Worm (Caenorhabditis elegans) whole organism, young adult: Measurements from ENCODE around the gene M117.3.
A peak's percentile ranks its signal among the peaks of the same experiment; 100 is the strongest.

Experiments
- B0261.1 ChIP-seq: sonication (generic microtip); optimal IDR thresholded peaks from 2 replicates; lab custom pipeline; 2016; ENCODE audit warnings: mild to moderate bottlenecking, missing genetic modification characterization, moderate library complexity, missing compliant biosample characterization
- B0336.3 ChIP-seq: fragments of 200-800 bp; sonication (Bioruptor generic); IDR thresholded peaks from 2 replicates; pipeline ENCODE4 v1.3.6; 2022; ENCODE audit warnings: missing genetic modification characterization, missing compliant biosample characterization
- D2030.7 ChIP-seq: fragments of 200-800 bp; sonication (Bioruptor generic); IDR thresholded peaks from 2 replicates; pipeline ENCODE4 v1.3.6; 2022; ENCODE audit warnings: missing genetic modification reagents, missing genetic modification characterization, missing compliant biosample characterization
- F37B4.10 ChIP-seq: fragments of 200-800 bp; sonication (Bioruptor generic); IDR thresholded peaks from 2 replicates; pipeline ENCODE4 v1.3.6; 2022; ENCODE audit warnings: missing genetic modification characterization, missing compliant biosample characterization
- F39B2.1 ChIP-seq: fragments of 200-800 bp; sonication (Bioruptor generic); IDR thresholded peaks from 2 replicates; pipeline ENCODE4 v1.3.6; 2022; ENCODE audit warnings: missing genetic modification reagents, missing genetic modification characterization, missing compliant biosample characterization
- F49E8.2 ChIP-seq: sonication (generic microtip); optimal IDR thresholded peaks from 3 replicates; lab custom pipeline; 2017; ENCODE audit warnings: missing genetic modification characterization, mild to moderate bottlenecking, missing compliant biosample characterization, antibody characterized with exemption, moderate library complexity; ENCODE audit not compliant: insufficient read depth
- F57C9.4 ChIP-seq: sonication (generic microtip); optimal IDR thresholded peaks from 2 replicates; lab custom pipeline; 2017; ENCODE audit warnings: mild to moderate bottlenecking, missing genetic modification characterization, missing compliant biosample characterization
- T07F8.4 ChIP-seq: sonication (generic microtip); optimal IDR thresholded peaks from 2 replicates; lab custom pipeline; 2016; ENCODE audit warnings: mild to moderate bottlenecking, missing genetic modification characterization, moderate library complexity, missing compliant biosample characterization
- T26A5.8 ChIP-seq: sonication (generic microtip); optimal IDR thresholded peaks from 2 replicates; lab custom pipeline; 2016; ENCODE audit warnings: missing genetic modification characterization, missing compliant biosample characterization
- Y67H2A.10 ChIP-seq: fragments of 200-800 bp; sonication (Bioruptor generic); conservative IDR thresholded peaks from 2 replicates; pipeline ENCODE4 v1.3.6; 2022; ENCODE audit warnings: missing genetic modification reagents, missing genetic modification characterization, missing compliant biosample characterization
- Y95B8A.8 ChIP-seq: fragments of 200-800 bp; sonication (Bioruptor generic); IDR thresholded peaks from 2 replicates; pipeline ENCODE4 v1.3.6; 2022; ENCODE audit warnings: missing genetic modification reagents, missing genetic modification characterization, missing compliant biosample characterization
- attf-6 ChIP-seq: fragments of 200-800 bp; sonication (Bioruptor generic); IDR thresholded peaks from 2 replicates; pipeline ENCODE4 v1.3.6; 2022; ENCODE audit warnings: missing genetic modification reagents, missing genetic modification characterization, missing compliant biosample characterization
- bed-2 ChIP-seq: fragments of 200-800 bp; sonication (Bioruptor generic); IDR thresholded peaks from 2 replicates; pipeline ENCODE4 v1.3.6; 2022; ENCODE audit warnings: missing genetic modification reagents, missing genetic modification characterization, missing compliant biosample characterization
- ccch-3 ChIP-seq: fragments of 200-800 bp; sonication (Bioruptor generic); optimal IDR thresholded peaks from 2 replicates; lab custom pipeline; 2018; ENCODE audit warnings: mild to moderate bottlenecking, missing genetic modification characterization, missing compliant biosample characterization
- ceh-27 ChIP-seq: fragments of 200-800 bp; sonication (Bioruptor generic); optimal IDR thresholded peaks from 2 replicates; lab custom pipeline; 2018; ENCODE audit warnings: mild to moderate bottlenecking, missing genetic modification characterization, moderate library complexity, missing compliant biosample characterization
- ceh-58 ChIP-seq: fragments of 200-800 bp; sonication (Bioruptor generic); IDR thresholded peaks from 2 replicates; pipeline ENCODE4 v1.3.6; 2022; ENCODE audit warnings: missing genetic modification characterization, missing compliant biosample characterization
- chd-7 ChIP-seq: sonication (generic microtip); optimal IDR thresholded peaks from 2 replicates; lab custom pipeline; 2016; ENCODE audit warnings: mild to moderate bottlenecking, missing genetic modification characterization, moderate library complexity, missing compliant biosample characterization
- dox-1 ChIP-seq: fragments of 200-800 bp; sonication (Bioruptor generic); IDR thresholded peaks from 2 replicates; pipeline ENCODE4 v1.3.6; 2022; ENCODE audit warnings: missing genetic modification reagents, missing genetic modification characterization, missing compliant biosample characterization
- dpff-1 ChIP-seq: sonication (generic microtip); optimal IDR thresholded peaks from 2 replicates; lab custom pipeline; 2017; ENCODE audit warnings: mild to moderate bottlenecking, missing genetic modification characterization, missing compliant biosample characterization
- efl-1 ChIP-seq: fragments of 150-350 bp; optimal IDR thresholded peaks from 2 replicates; lab custom pipeline; 2014; ENCODE audit warnings: missing biosample characterization, missing genetic modification reagents, missing genetic modification characterization
- egl-18 ChIP-seq: fragments of 200-800 bp; sonication (Bioruptor generic); IDR thresholded peaks from 2 replicates; pipeline ENCODE4 v1.3.6; 2022; ENCODE audit warnings: missing genetic modification reagents, missing genetic modification characterization, missing compliant biosample characterization
- ekl-4 ChIP-seq: fragments of 200-800 bp; sonication (Bioruptor generic); IDR thresholded peaks from 2 replicates; pipeline ENCODE4 v1.3.6; 2022; ENCODE audit warnings: missing genetic modification reagents, missing genetic modification characterization, missing compliant biosample characterization
- fkh-3 ChIP-seq: sonication (generic microtip); optimal IDR thresholded peaks from 2 replicates; lab custom pipeline; 2016; ENCODE audit warnings: mild to moderate bottlenecking, missing genetic modification characterization, missing compliant biosample characterization
- hlh-12 ChIP-seq: sonication (generic microtip); optimal IDR thresholded peaks from 2 replicates; lab custom pipeline; 2016; ENCODE audit warnings: missing genetic modification characterization, missing compliant biosample characterization
- hlh-26 ChIP-seq: fragments of 200-800 bp; sonication (Bioruptor generic); conservative IDR thresholded peaks from 2 replicates; pipeline ENCODE4 v1.3.6; 2022; ENCODE audit warnings: missing genetic modification reagents, missing genetic modification characterization, missing compliant biosample characterization
- hmg-1.2 ChIP-seq: fragments of 200-800 bp; sonication (Bioruptor generic); IDR thresholded peaks from 2 replicates; pipeline ENCODE4 v1.3.6; 2022; ENCODE audit warnings: missing genetic modification reagents, missing genetic modification characterization, missing compliant biosample characterization
- lin-26 ChIP-seq: fragments of 200-800 bp; sonication (Bioruptor generic); IDR thresholded peaks from 2 replicates; pipeline ENCODE4 v1.3.6; 2022; ENCODE audit warnings: missing genetic modification reagents, missing genetic modification characterization, missing compliant biosample characterization
- lin-40 ChIP-seq: sonication (generic microtip); optimal IDR thresholded peaks from 2 replicates; lab custom pipeline; 2016; ENCODE audit warnings: missing genetic modification characterization, mild to moderate bottlenecking, missing compliant biosample characterization, missing genotype, missing genetic modification reagents
- lin-54 ChIP-seq: fragments of 200-800 bp; sonication (Bioruptor generic); optimal IDR thresholded peaks from 2 replicates; lab custom pipeline; 2018; ENCODE audit warnings: mild to moderate bottlenecking, missing genetic modification characterization, missing compliant biosample characterization
- lir-1 ChIP-seq: fragments of 200-800 bp; sonication (Bioruptor generic); conservative IDR thresholded peaks from 2 replicates; pipeline ENCODE4 v1.3.6; 2022; ENCODE audit warnings: missing genetic modification reagents, missing genetic modification characterization, missing compliant biosample characterization
- lsl-1 ChIP-seq: fragments of 200-800 bp; sonication (Bioruptor generic); optimal IDR thresholded peaks from 2 replicates; lab custom pipeline; 2018; ENCODE audit warnings: mild to moderate bottlenecking, missing genetic modification characterization, moderate library complexity, missing compliant biosample characterization
- madf-10 ChIP-seq: sonication (generic microtip); optimal IDR thresholded peaks from 2 replicates; lab custom pipeline; 2016; ENCODE audit warnings: mild to moderate bottlenecking, missing genetic modification characterization, missing compliant biosample characterization
- madf-8 ChIP-seq: fragments of 200-800 bp; sonication (Bioruptor generic); conservative IDR thresholded peaks from 2 replicates; pipeline ENCODE4 v1.3.6; 2022; ENCODE audit warnings: missing genetic modification reagents, missing genetic modification characterization, missing compliant biosample characterization
- mes-4 ChIP-seq: sonication (generic microtip); optimal IDR thresholded peaks from 2 replicates; lab custom pipeline; 2016; ENCODE audit warnings: missing genotype, missing genetic modification characterization, missing compliant biosample characterization
- mxl-1 ChIP-seq: sonication (generic microtip); optimal IDR thresholded peaks from 2 replicates; lab custom pipeline; 2016; ENCODE audit warnings: missing genetic modification characterization, missing compliant biosample characterization
- nfya-2 ChIP-seq: fragments of 200-800 bp; sonication (Bioruptor generic); IDR thresholded peaks from 2 replicates; pipeline ENCODE4 v1.3.6; 2022; ENCODE audit warnings: missing genetic modification reagents, missing genetic modification characterization, missing compliant biosample characterization
- nfyb-1 ChIP-seq: fragments of 200-800 bp; sonication (Bioruptor generic); IDR thresholded peaks from 2 replicates; pipeline ENCODE4 v1.3.6; 2022; ENCODE audit warnings: missing genetic modification reagents, missing genetic modification characterization, missing compliant biosample characterization
- nhr-179 ChIP-seq: sonication (generic microtip); optimal IDR thresholded peaks from 2 replicates; lab custom pipeline; 2016; ENCODE audit warnings: mild to moderate bottlenecking, missing genetic modification characterization, missing compliant biosample characterization
- nhr-80 ChIP-seq: sonication (generic microtip); optimal IDR thresholded peaks from 2 replicates; lab custom pipeline; 2016; ENCODE audit warnings: missing genetic modification characterization, missing compliant biosample characterization
- snpc-1.3 ChIP-seq: sonication (generic microtip); optimal IDR thresholded peaks from 2 replicates; lab custom pipeline; 2017; ENCODE audit warnings: missing genetic modification characterization, mild to moderate bottlenecking, missing compliant biosample characterization, antibody characterized with exemption, moderate library complexity, missing genotype, missing genetic modification reagents; ENCODE audit not compliant: insufficient read depth
- snpc-4 ChIP-seq, 5 experiments: fragments of 150-350 bp in 1 of 5; sonication (generic microtip) in 4 of 5; optimal IDR thresholded peaks; 2 replicates each; lab custom pipeline; 2014 to 2018; ENCODE audit warnings: missing genetic modification characterization in 5 of 5, missing biosample characterization in 3 of 5, antibody characterized with exemption in 2 of 5, mild to moderate bottlenecking in 2 of 5, missing compliant biosample characterization in 2 of 5, missing genotype in 2 of 5, moderate library complexity in 2 of 5, missing genetic modification reagents in 1 of 5
- unc-62 ChIP-seq: fragments of 150-350 bp; optimal IDR thresholded peaks from 2 replicates; lab custom pipeline; 2014; ENCODE audit warnings: missing biosample characterization, missing genetic modification reagents, missing genetic modification characterization
- xnd-1 ChIP-seq: sonication (generic microtip); optimal IDR thresholded peaks from 2 replicates; lab custom pipeline; 2016; ENCODE audit warnings: missing genotype, missing genetic modification reagents, missing genetic modification characterization, missing compliant biosample characterization
- zfh-2 ChIP-seq: fragments of 200-800 bp; sonication (Bioruptor generic); conservative IDR thresholded peaks from 2 replicates; pipeline ENCODE4 v1.3.6; 2022; ENCODE audit warnings: missing genetic modification reagents, missing genetic modification characterization, missing compliant biosample characterization
- ztf-26 ChIP-seq: sonication (generic microtip); optimal IDR thresholded peaks from 2 replicates; lab custom pipeline; 2017; ENCODE audit warnings: missing genetic modification characterization, missing compliant biosample characterization
- ztf-6 ChIP-seq: fragments of 200-800 bp; sonication (Bioruptor generic); IDR thresholded peaks from 2 replicates; pipeline ENCODE4 v1.3.6; 2022; ENCODE audit warnings: missing genetic modification reagents, missing genetic modification characterization, missing compliant biosample characterization

M117.3 gene

ce11 chrIV:11821591-11822361, at the start of gene M117.3, which contains the start of gene par-5:
TSS of gene M117.3 (plus strand) at chrIV:11822206.
TSS of gene par-5 (minus strand) at chrIV:11821924.
- TF ChIP-seq fkh-3 (tag; lab: Kevin White, UChicago) (no peak), ekl-4 (GFP tag; lab: Robert Waterston, UW) (peak; percentile 92), dpff-1 (tag; lab: Kevin White, UChicago) (no peak), F39B2.1 (GFP tag; lab: Robert Waterston, UW) (no peak), hlh-26 (no peak), mes-4 (no peak), bed-2 (no peak), hmg-1.2 (GFP tag; lab: Robert Waterston, UW) (peak; percentile 62; the same call in 1 of the 2 replicates), chd-7 (tag; lab: Kevin White, UChicago) (peak; percentile 53), D2030.7 (GFP tag; lab: Robert Waterston, UW) (peak; percentile 11; the same call in 1 of the 2 replicates), T07F8.4 (tag; lab: Kevin White, UChicago) (peak; percentile 73), egl-18 (GFP tag; lab: Robert Waterston, UW) (0 out of 2 replicates have a peak, but pooled peaks have one; percentile 22), nhr-80 (peak; percentile 92), lin-54 (GFP tag; lab: Kevin White, UChicago) (peak; percentile 68), lir-1 (peak; percentile 51; the same call in 1 of the 2 replicates), ceh-27 (GFP tag; lab: Kevin White, UChicago) (peak; percentile 90), attf-6 (GFP tag; lab: Robert Waterston, UW) (peak; percentile 33; the same call in 1 of the 2 replicates), madf-8 (GFP tag; lab: Robert Waterston, UW) (no peak), zfh-2 (GFP tag; lab: Robert Waterston, UW) (peak; percentile 85), F57C9.4 (no peak), T26A5.8 (tag; lab: Kevin White, UChicago) (no peak), hlh-12 (tag; lab: Kevin White, UChicago) (no peak), snpc-1.3 (tag; lab: Kevin White, UChicago) (no peak), ceh-58 (GFP tag; lab: Robert Waterston, UW) (no peak), unc-62 (GFP tag; lab: Kevin White, UChicago) (no peak), nfyb-1 (GFP tag; lab: Robert Waterston, UW) (peak; percentile 90), lsl-1 (GFP tag; lab: Kevin White, UChicago) (no peak), nfya-2 (GFP tag; lab: Robert Waterston, UW) (no peak), nhr-179 (tag; lab: Kevin White, UChicago) (no peak), Y95B8A.8 (GFP tag; lab: Robert Waterston, UW) (peak; percentile 55; the same call in 1 of the 2 replicates), ztf-6 (GFP tag; lab: Robert Waterston, UW) (no peak), Y67H2A.10 (no peak; the same call in 1 of the 2 replicates), lin-26 (GFP tag; lab: Robert Waterston, UW) (peak; percentile 68; the same call in 1 of the 2 replicates), ztf-26 (tag; lab: Kevin White, UChicago) (peak; percentile 21), snpc-4 (GFP tag; optimal IDR thresholded peaks at IDR 0.05; lab: Kevin White, UChicago) (no peak), snpc-4 (tag; optimal IDR thresholded peaks at IDR 0.05; lab: Kevin White, UChicago) (peak in 3 of 4 experiments; percentile 5 to 18 (median 15)), mxl-1 (peak; percentile 43), madf-10 (tag; lab: Kevin White, UChicago) (peak; percentile 64), F49E8.2 (tag; lab: Kevin White, UChicago) (no peak), F37B4.10 (no peak), efl-1 (GFP tag; lab: Kevin White, UChicago) (no peak), B0336.3 (GFP tag; lab: Robert Waterston, UW) (peak; percentile 74; the same call in 1 of the 2 replicates), ccch-3 (no peak), lin-40 (tag; lab: Kevin White, UChicago) (peak; percentile 69), xnd-1 (tag; lab: Kevin White, UChicago) (no peak), dox-1 (GFP tag; lab: Robert Waterston, UW) (peak; percentile 45; the same call in 1 of the 2 replicates), B0261.1 (no peak)
